Fruit fly (Drosophila melanogaster) whole organism, adult: Measurements from ENCODE around the gene CG13050.

Source experiments
- CG12768 ChIP-seq: fragments of 200-800 bp; sonication (Bioruptor generic); optimal IDR thresholded peaks from 2 replicates; lab custom pipeline; 2017; ENCODE audit warnings: missing biosample characterization, missing genetic modification characterization, mild to moderate bottlenecking, moderate library complexity, missing genetic modification reagents
- Clk ChIP-seq: fragments of 200-800 bp; sonication (Bioruptor generic); optimal IDR thresholded peaks from 2 replicates; lab custom pipeline; 2017; ENCODE audit warnings: missing biosample characterization, missing genetic modification characterization
- kay ChIP-seq: fragments of 200-800 bp; sonication (Bioruptor generic); peaks from one replicate; lab custom pipeline; 2016; ENCODE audit warnings: missing biosample characterization, missing genetic modification characterization, borderline replicate concordance

dm6 chr3L:16233850-16234494 is 45.1 kb downstream of the CG13050 start:
- TF ChIP-seq Clk (GFP tag; lab: Kevin White, UChicago) = no peak
- TF ChIP-seq CG12768 (GFP tag; lab: Kevin White, UChicago) = peak; percentile 70
- TF ChIP-seq kay (GFP tag; lab: Kevin White, UChicago) = peak; percentile 89
